Fruit fly (Drosophila melanogaster): ENCODE data around the gene Uch.

dm6 chr2L:2173191-2173590 lies 40.8 kb downstream of the Uch start:
- TF ChIP-seq ttk (optimal IDR thresholded peaks at IDR 0.05) (no peak), h (optimal IDR thresholded peaks at IDR 0.05) (no peak), psq (optimal IDR thresholded peaks at IDR 0.05) (no peak)
